Fruit fly (Drosophila melanogaster): ENCODE data around the gene CG31800.
A peak's percentile ranks its signal among the peaks of the same experiment; 100 is the strongest.

- TF ChIP-seq rn (GFP tag; IDR thresholded peaks at IDR 0.05): no peak
- TF ChIP-seq CG10348 (GFP tag; IDR thresholded peaks at IDR 0.05): no peak
- TF ChIP-seq CG13204 (GFP tag; optimal IDR thresholded peaks at IDR 0.05): no peak
- TF ChIP-seq CG15710 (tag; optimal IDR thresholded peaks at IDR 0.05): peak; percentile 67
- TF ChIP-seq Snoo (tag; optimal IDR thresholded peaks at IDR 0.05): peak; percentile 24
- no peak for TF ChIP-seq EcR (GFP tag; optimal IDR thresholded peaks at IDR 0.05)
- no peak for TF ChIP-seq CG12605 (GFP tag; IDR thresholded peaks at IDR 0.05)
- TF ChIP-seq CG14655 (GFP tag; optimal IDR thresholded peaks at IDR 0.05): peak; percentile 58
Observed at dm6 chr2L:19014032-19014880, 20.1 kb downstream of the CG31800 start.

Measured in whole organism, pupa.